Fruit fly (Drosophila melanogaster): Measurements from ENCODE around the gene CG31088.

Gene CG31088

DNA sequence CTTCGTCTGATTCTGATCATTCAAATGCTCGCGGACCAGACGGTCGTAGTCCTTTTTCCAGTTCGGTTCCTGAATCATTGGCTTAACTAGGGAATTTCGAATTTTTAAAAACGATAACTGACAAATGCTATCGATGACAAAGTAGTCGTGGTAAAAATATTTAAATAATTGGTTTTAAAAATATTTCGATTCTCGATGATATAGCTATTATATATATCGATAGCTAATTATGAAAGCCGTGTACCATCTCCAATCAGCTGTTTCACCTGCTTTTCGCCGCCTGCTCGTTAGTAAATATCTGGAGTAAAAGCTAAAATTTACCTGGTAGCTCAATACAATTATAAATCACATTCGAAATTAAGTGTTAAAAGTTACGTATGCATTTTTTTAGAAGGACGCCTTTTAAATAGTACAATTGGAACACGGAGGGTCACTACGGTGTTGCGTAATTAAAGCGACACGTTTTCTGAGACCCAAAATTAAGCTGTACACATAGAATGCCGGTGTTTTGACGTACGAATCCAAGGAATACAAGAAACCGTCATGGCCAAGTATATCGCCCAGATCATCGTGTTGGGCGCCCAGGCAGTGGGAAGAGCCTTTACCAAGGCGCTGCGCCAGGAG, 17.0 kb downstream of the CG31088 start, which contains the start of the genes CG5478 and blp (continued):
- TF ChIP-seq Bgb (GFP tag; IDR thresholded peaks at IDR 0.05; ENCODE audit: partially characterized antibody) (peak; percentile 93), nmo (GFP tag; optimal IDR thresholded peaks at IDR 0.05) (peak; percentile 30), CG13775 (GFP tag; optimal IDR thresholded peaks at IDR 0.05) (no peak), pzg (GFP tag; optimal IDR thresholded peaks at IDR 0.05) (peak; percentile 69), CG30431 (GFP tag; optimal IDR thresholded peaks at IDR 0.05) (no peak), CG11085 (GFP tag; IDR thresholded peaks at IDR 0.05) (no peak)

DNA sequence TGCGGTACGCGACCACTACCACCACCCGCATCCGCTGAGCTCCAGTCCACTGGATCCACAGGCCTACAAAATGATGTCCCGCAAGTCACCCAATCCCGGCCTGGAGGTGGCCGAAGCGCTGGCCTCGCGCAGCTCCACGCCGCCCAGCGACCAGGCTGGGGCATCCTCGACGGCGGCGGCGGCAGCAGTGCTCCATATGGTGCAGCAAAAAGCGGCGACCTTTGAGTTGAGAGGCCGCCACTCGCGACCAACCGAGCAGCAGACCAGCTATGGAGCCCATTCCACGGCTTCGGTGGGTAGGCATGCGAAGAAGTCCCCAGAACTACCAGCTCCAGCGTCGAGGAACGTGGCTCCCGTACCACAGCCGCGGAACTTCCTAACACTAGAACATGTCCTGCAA, 20.7 kb downstream of the CG31088 start:
- no peak for TF ChIP-seq Bdp1 (GFP tag; optimal IDR thresholded peaks at IDR 0.05)
- 0 out of 2 replicates have a peak, but pooled peaks have one; percentile 23 for TF ChIP-seq sisA (GFP tag; IDR thresholded peaks at IDR 0.05)
- no peak for TF ChIP-seq sens (GFP tag)
- no peak for TF ChIP-seq CG11398 (GFP tag; optimal IDR thresholded peaks at IDR 0.05)
- TF ChIP-seq Nf-YB (GFP tag; optimal IDR thresholded peaks at IDR 0.05), result no peak
- peak; percentile 54 for TF ChIP-seq Med (GFP tag)
- TF ChIP-seq Antp (GFP tag; optimal IDR thresholded peaks at IDR 0.05), result no peak
- TF ChIP-seq tll (GFP tag; optimal IDR thresholded peaks at IDR 0.05), result no peak
- no peak for TF ChIP-seq scrt (GFP tag; optimal IDR thresholded peaks at IDR 0.05)
- TF ChIP-seq Oli (tag; optimal IDR thresholded peaks at IDR 0.05), result no peak
- TF ChIP-seq CG8089 (GFP tag; optimal IDR thresholded peaks at IDR 0.05), result no peak
- no peak for TF ChIP-seq CG6175 (GFP tag; IDR thresholded peaks at IDR 0.05)
- peak; percentile 55 for TF ChIP-seq Ets65A (GFP tag)

DNA sequence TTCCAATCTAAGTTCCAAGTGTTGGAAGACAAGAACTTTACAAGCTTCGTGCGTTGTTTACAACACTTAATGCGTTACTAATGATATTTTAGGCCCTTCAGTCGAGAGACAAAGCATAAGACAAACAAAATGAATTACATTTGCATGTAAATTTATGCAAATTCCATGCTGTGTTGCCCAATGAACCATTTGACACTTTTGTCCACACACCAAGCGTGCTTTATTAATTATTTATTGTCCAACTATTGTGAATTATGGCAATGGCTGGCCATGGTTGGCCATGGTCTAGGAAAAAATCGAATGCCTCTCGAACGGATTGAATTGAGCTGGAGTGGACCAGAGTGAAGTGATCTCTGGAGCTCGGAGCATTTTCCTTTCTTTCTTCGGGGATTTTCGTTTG, 22.6 kb downstream of the CG31088 start:
- TF ChIP-seq jumu (GFP tag; optimal IDR thresholded peaks at IDR 0.05), result no peak
- TF ChIP-seq Nf-YA (GFP tag; IDR thresholded peaks at IDR 0.05), result no peak
- TF ChIP-seq Awh (GFP tag; IDR thresholded peaks at IDR 0.05), result peak; percentile 22; the same call in 1 of the 2 replicates
- TF ChIP-seq CG3995 (GFP tag; optimal IDR thresholded peaks at IDR 0.05), result no peak
- peak; percentile 71 for TF ChIP-seq CG12769 (tag; optimal IDR thresholded peaks at IDR 0.05)
- TF ChIP-seq sd (tag; optimal IDR thresholded peaks at IDR 0.05), result peak; percentile 32
- TF ChIP-seq abd-A (tag; optimal IDR thresholded peaks at IDR 0.05), result peak; percentile 84
- TF ChIP-seq oc (tag; optimal IDR thresholded peaks at IDR 0.05), result peak; percentile 9
- TF ChIP-seq gsb-n (tag; optimal IDR thresholded peaks at IDR 0.05), result peak; percentile 22
- peak; percentile 89 for TF ChIP-seq vvl (GFP tag; IDR thresholded peaks at IDR 0.05)

DNA sequence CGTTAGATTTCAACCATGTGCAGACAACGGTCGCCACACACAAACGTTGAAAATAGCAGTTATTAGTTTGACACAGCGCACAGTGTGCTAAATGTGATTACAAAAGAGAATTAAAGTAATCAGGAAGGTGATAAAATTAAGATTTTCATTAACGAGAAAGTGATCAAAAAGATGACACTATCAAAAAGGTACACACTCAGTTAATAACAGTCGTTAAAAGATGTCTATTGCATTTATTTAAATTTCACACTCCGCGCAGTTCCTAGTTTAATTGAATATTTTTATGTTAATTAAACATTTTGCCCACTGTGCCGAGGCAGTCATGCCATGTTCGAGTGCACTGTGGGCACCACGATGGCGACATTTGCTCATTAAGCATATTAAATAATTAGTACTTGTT, 23.6 kb downstream of the CG31088 start:
- TF ChIP-seq dpn (GFP tag; optimal IDR thresholded peaks at IDR 0.05) (peak in 1 of 2 experiments; percentile 37), Xrp1 (GFP tag; IDR thresholded peaks at IDR 0.05) (peak; percentile 57; the same call in 1 of the 2 replicates), CG14441 (GFP tag; IDR thresholded peaks at IDR 0.05) (peak; percentile 70), stc (GFP tag; IDR thresholded peaks at IDR 0.05) (0 out of 2 replicates have a peak, but pooled peaks have one; percentile 21), CG6689 (GFP tag; IDR thresholded peaks at IDR 0.05) (0 out of 2 replicates have a peak, but pooled peaks have one; percentile 30), Fer1 (GFP tag; optimal IDR thresholded peaks at IDR 0.05) (peak; percentile 3), CG12219 (GFP tag; optimal IDR thresholded peaks at IDR 0.05) (peak; percentile 47), CG10979 (tag; optimal IDR thresholded peaks at IDR 0.05) (peak; percentile 10), CG32532 (GFP tag; IDR thresholded peaks at IDR 0.05) (no peak; the same call in 1 of the 2 replicates), Oaz (GFP tag; IDR thresholded peaks at IDR 0.05) (peak; percentile 54; the same call in 1 of the 2 replicates), CG3995 (GFP tag; optimal IDR thresholded peaks at IDR 0.05) (no peak), CG17186 (GFP tag; optimal IDR thresholded peaks at IDR 0.05) (no peak), tup (GFP tag; optimal IDR thresholded peaks at IDR 0.05) (no peak), al (GFP tag; IDR thresholded peaks at IDR 0.05) (0 out of 2 replicates have a peak, but pooled peaks have one; percentile 16), MTF-1 (GFP tag; optimal IDR thresholded peaks at IDR 0.05; ENCODE audit: borderline replicate concordance) (no peak), gem (tag; optimal IDR thresholded peaks at IDR 0.05) (peak; percentile 72), CG17829 (tag; optimal IDR thresholded peaks at IDR 0.05) (peak; percentile 12), CG13624 (GFP tag; optimal IDR thresholded peaks at IDR 0.05) (no peak), BtbVII (GFP tag; optimal IDR thresholded peaks at IDR 0.05) (no peak)
